Fruit fly (Drosophila melanogaster) S2 (cell line): ENCODE data around the gene jigr1.

Experiments used
- CG8478 ChIP-seq: fragments of >200 bp; optimal IDR thresholded peaks from 2 replicates; lab custom pipeline; 2018
- CTCF ChIP-seq, 2 experiments: fragments of >200 bp; optimal IDR thresholded peaks; 2 replicates each; lab custom pipeline; 2018

Gene jigr1

dm6 chr3R:25637294-25638174 lies at the start of gene jigr1:
jigr1 (plus strand) TSS chr3R:25637843.
- no peak for TF ChIP-seq CTCF (optimal IDR thresholded peaks at IDR 0.05; lab: Kevin White, UChicago)
- TF ChIP-seq CG8478 (lab: Kevin White, UChicago) = no peak

- no peak for TF ChIP-seq CTCF (optimal IDR thresholded peaks at IDR 0.05; lab: Kevin White, UChicago)
- no peak for TF ChIP-seq CG8478 (lab: Kevin White, UChicago)
Observed at dm6 chr3R:25588493-25588892, 49.1 kb upstream of the jigr1 start.

dm6 chr3R:25589168-25589567 lies 48.5 kb upstream of the jigr1 start:
- no peak for TF ChIP-seq CTCF (optimal IDR thresholded peaks at IDR 0.05; lab: Kevin White, UChicago)
- no peak for TF ChIP-seq CG8478 (lab: Kevin White, UChicago)

- TF ChIP-seq CTCF (optimal IDR thresholded peaks at IDR 0.05; lab: Kevin White, UChicago) (no peak), CG8478 (lab: Kevin White, UChicago) (no peak)
Observed at dm6 chr3R:25590850-25591410, 46.7 kb upstream of the jigr1 start.

- peak; percentile 92 to 95 for TF ChIP-seq CTCF (optimal IDR thresholded peaks at IDR 0.05; lab: Kevin White, UChicago)
- TF ChIP-seq CG8478 (lab: Kevin White, UChicago) = no peak
Observed at dm6 chr3R:25591500-25591899, 46.1 kb upstream of the jigr1 start.

- TF ChIP-seq CG8478 (lab: Kevin White, UChicago) (no peak), CTCF (optimal IDR thresholded peaks at IDR 0.05; lab: Kevin White, UChicago) (peak; percentile 73 to 88)
Observed at dm6 chr3R:25594128-25594527, 43.5 kb upstream of the jigr1 start.

dm6 chr3R:25596274-25597034 lies 41.2 kb upstream of the jigr1 start:
- TF ChIP-seq CG8478 (lab: Kevin White, UChicago) (no peak), CTCF (optimal IDR thresholded peaks at IDR 0.05; lab: Kevin White, UChicago) (no peak)

- TF ChIP-seq CTCF (optimal IDR thresholded peaks at IDR 0.05; lab: Kevin White, UChicago) (no peak), CG8478 (lab: Kevin White, UChicago) (no peak)
Observed at dm6 chr3R:25609027-25609426, 28.6 kb upstream of the jigr1 start, which contains the start of gene ymp. ymp (minus strand) TSS chr3R:25609127.

- no peak for TF ChIP-seq CTCF (optimal IDR thresholded peaks at IDR 0.05; lab: Kevin White, UChicago)
Observed at dm6 chr3R:25613366-25613765, 24.3 kb upstream of the jigr1 start, which contains the start of gene CG5079. CG5079 (plus strand) TSS chr3R:25613666.

dm6 chr3R:25618114-25618513 lies 19.5 kb upstream of the jigr1 start, which contains the start of gene CG5071:
CG5071 (plus strand) TSS chr3R:25618414.
- no peak for TF ChIP-seq CG8478 (lab: Kevin White, UChicago)
- TF ChIP-seq CTCF (optimal IDR thresholded peaks at IDR 0.05; lab: Kevin White, UChicago) = no peak

dm6 chr3R:25623800-25624791 lies 13.5 kb upstream of the jigr1 start, which contains the start of gene Npl4:
Npl4 (minus strand) TSS chr3R:25624662.
- TF ChIP-seq CG8478 (lab: Kevin White, UChicago) (no peak), CTCF (optimal IDR thresholded peaks at IDR 0.05; lab: Kevin White, UChicago) (no peak)

dm6 chr3R:25625940-25626624 lies 11.6 kb upstream of the jigr1 start:
- TF ChIP-seq CTCF (optimal IDR thresholded peaks at IDR 0.05; lab: Kevin White, UChicago) = no peak
- no peak for TF ChIP-seq CG8478 (lab: Kevin White, UChicago)
